Worm (Caenorhabditis elegans): ENCODE data around the gene ZK131.11.

The ZK131.11 gene

DNA sequence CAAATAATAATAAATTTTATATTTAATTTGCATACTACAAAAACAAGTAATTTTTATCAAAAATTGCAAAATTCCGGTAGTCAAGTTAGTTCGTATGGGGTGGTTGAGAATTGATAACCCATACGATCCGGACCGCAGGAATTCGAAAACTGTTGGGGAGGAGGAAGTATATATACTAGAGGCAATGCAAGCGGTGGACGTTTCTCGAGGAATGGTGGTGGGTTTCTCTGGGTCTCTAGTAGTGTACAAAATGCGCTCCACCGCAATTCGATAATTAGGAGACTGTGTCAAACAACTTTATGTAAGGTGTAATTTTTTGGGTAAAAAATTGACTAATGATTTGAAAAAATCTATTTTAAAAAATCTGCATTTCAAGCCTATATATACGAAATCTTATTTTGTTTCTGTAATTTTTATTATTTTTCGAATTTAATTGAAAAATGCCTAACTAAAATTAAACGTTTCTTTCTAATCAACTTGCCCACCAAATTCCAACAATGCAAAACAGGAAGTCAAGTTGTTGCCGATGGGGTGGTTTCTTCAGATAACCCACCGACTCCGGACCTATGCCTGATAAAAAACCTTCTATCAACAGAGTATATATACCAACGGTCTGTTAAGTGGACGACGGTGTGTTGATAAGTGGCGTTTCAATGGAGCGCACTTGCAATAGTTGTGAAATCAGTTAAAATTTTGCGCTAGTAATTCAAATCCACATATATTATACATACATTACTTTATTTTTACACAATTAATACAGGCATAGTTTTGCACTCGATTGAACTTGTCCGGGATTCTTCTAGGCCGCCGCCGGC, 42.6 kb downstream of the ZK131.11 start (continued):
- TF ChIP-seq nhr-76 (tag; optimal IDR thresholded peaks at IDR 0.05): no peak
- TF ChIP-seq snpc-4 (tag; optimal IDR thresholded peaks at IDR 0.05): peak; percentile 99
- TF ChIP-seq R02D3.7 (tag; optimal IDR thresholded peaks at IDR 0.05): no peak
- TF ChIP-seq lim-7 (GFP tag; IDR thresholded peaks at IDR 0.05): peak; percentile 77
- no peak for TF ChIP-seq nhr-237 (tag; optimal IDR thresholded peaks at IDR 0.05)
- peak; percentile 76 for TF ChIP-seq snpc-1.2 (GFP tag; IDR thresholded peaks at IDR 0.05)
- peak; percentile 85 for TF ChIP-seq dmd-9 (GFP tag; IDR thresholded peaks at IDR 0.05)
- TF ChIP-seq ceh-44 (GFP tag; IDR thresholded peaks at IDR 0.05): 0 out of 2 replicates have a peak, but pooled peaks have one; percentile 36
- TF ChIP-seq zfp-3 (GFP tag; conservative IDR thresholded peaks at IDR 0.05): peak; percentile 68
- peak; percentile 88 for TF ChIP-seq hlh-30 (tag; optimal IDR thresholded peaks at IDR 0.05; ENCODE audit: insufficient read depth)
- TF ChIP-seq mes-2 (tag; optimal IDR thresholded peaks at IDR 0.05; ENCODE audit: poor library complexity, severe bottlenecking): peak; percentile 94
- peak; percentile 50 for TF ChIP-seq nhr-28 (tag; optimal IDR thresholded peaks at IDR 0.05)
- TF ChIP-seq dpl-1 (GFP tag; optimal IDR thresholded peaks at IDR 0.05): peak; percentile 82
- peak; percentile 89 for TF ChIP-seq ztf-7 (tag; optimal IDR thresholded peaks at IDR 0.05)
- TF ChIP-seq zfp-2 (tag; optimal IDR thresholded peaks at IDR 0.05): peak; percentile 66
- TF ChIP-seq sdz-12 (GFP tag; optimal IDR thresholded peaks at IDR 0.05): no peak
- TF ChIP-seq egl-27 (tag; optimal IDR thresholded peaks at IDR 0.05): no peak
- peak; percentile 73 for TF ChIP-seq ceh-32 (tag; optimal IDR thresholded peaks at IDR 0.05; ENCODE audit: poor library complexity)
- TF ChIP-seq fos-1 (tag; optimal IDR thresholded peaks at IDR 0.05): peak; percentile 9
- peak; percentile 10 to 11 for TF ChIP-seq mdl-1 (tag; optimal IDR thresholded peaks at IDR 0.05)
- no peak for TF ChIP-seq T20F7.1 (GFP tag; optimal IDR thresholded peaks at IDR 0.05)
- TF ChIP-seq madf-5 (GFP tag; IDR thresholded peaks at IDR 0.05): peak; percentile 64 to 79; a peak in 2 of 4 replicates
- 0 out of 2 replicates have a peak, but pooled peaks have one; percentile 8 for TF ChIP-seq set-16 (GFP tag; IDR thresholded peaks at IDR 0.05)
- peak; percentile 85 for TF ChIP-seq dmd-6 (GFP tag; IDR thresholded peaks at IDR 0.05)
- TF ChIP-seq ceh-20 (GFP tag; IDR thresholded peaks at IDR 0.05): peak; percentile 91
- peak; percentile 95 for TF ChIP-seq dve-1 (tag; optimal IDR thresholded peaks at IDR 0.05; ENCODE audit: insufficient read depth)
- TF ChIP-seq pqm-1 (tag; optimal IDR thresholded peaks at IDR 0.05): peak; percentile 35
- TF ChIP-seq skn-1 (tag; optimal IDR thresholded peaks at IDR 0.05): no peak
- TF ChIP-seq zag-1 (tag; optimal IDR thresholded peaks at IDR 0.05): no peak
- peak; percentile 89 for TF ChIP-seq nhr-6 (tag; optimal IDR thresholded peaks at IDR 0.05)
- TF ChIP-seq unc-39 (tag; optimal IDR thresholded peaks at IDR 0.05): no peak
- peak; percentile 94 for TF ChIP-seq pha-4 (GFP tag; IDR thresholded peaks at IDR 0.05)
- TF ChIP-seq pha-4 (tag; optimal IDR thresholded peaks at IDR 0.05): peak; percentile 71
- peak; percentile 66; the same call in 1 of the 2 replicates for TF ChIP-seq lin-29 (GFP tag; IDR thresholded peaks at IDR 0.05)
- peak; percentile 32 to 73 for TF ChIP-seq daf-16 (GFP tag; optimal IDR thresholded peaks at IDR 0.05)
- TF ChIP-seq daf-16 (tag; optimal IDR thresholded peaks at IDR 0.05): peak; percentile 78
- peak; percentile 70 for TF ChIP-seq F10B5.3 (tag; optimal IDR thresholded peaks at IDR 0.05)
- peak; percentile 89 for TF ChIP-seq arid-1 (GFP tag; conservative IDR thresholded peaks at IDR 0.05)
- peak; percentile 86 for TF ChIP-seq vab-7 (GFP tag; IDR thresholded peaks at IDR 0.05)
- TF ChIP-seq hlh-11 (tag; optimal IDR thresholded peaks at IDR 0.05): peak; percentile 81
- TF ChIP-seq tag-97 (GFP tag; IDR thresholded peaks at IDR 0.05): no peak
- TF ChIP-seq lir-3 (tag; optimal IDR thresholded peaks at IDR 0.05): peak; percentile 67
- peak; percentile 66 for TF ChIP-seq ama-1 (optimal IDR thresholded peaks at IDR 0.05)
- TF ChIP-seq F49E8.2 (tag; optimal IDR thresholded peaks at IDR 0.05; ENCODE audit: borderline replicate concordance): no peak
- no peak for TF ChIP-seq nhr-10 (tag; optimal IDR thresholded peaks at IDR 0.05)
- TF ChIP-seq nhr-77 (tag; optimal IDR thresholded peaks at IDR 0.05): peak; percentile 94
- TF ChIP-seq mdt-29 (GFP tag; IDR thresholded peaks at IDR 0.05): peak; percentile 59
- no peak for TF ChIP-seq lin-39 (tag; optimal IDR thresholded peaks at IDR 0.05)
- TF ChIP-seq aha-1 (tag): peak; percentile 99
- peak; percentile 84; the same call in 1 of the 2 replicates for TF ChIP-seq Y75B8A.6 (GFP tag; IDR thresholded peaks at IDR 0.05)

Data from whole organism, L4 larva.